Fruit fly (Drosophila melanogaster) whole organism, embryonic: ENCODE data around the gene CG31549.

Experiments used
- Abd-B ChIP-seq: fragments of 200-800 bp; sonication (Bioruptor generic); optimal IDR thresholded peaks from 2 replicates; lab custom pipeline; 2018; ENCODE audit warnings: missing biosample characterization, mild to moderate bottlenecking, missing genetic modification characterization, moderate library complexity
- CG10366 ChIP-seq: fragments of 200-800 bp; sonication (Bioruptor generic); IDR thresholded peaks from 2 replicates; pipeline ENCODE4 v1.3.6; 2022; ENCODE audit warnings: missing biosample characterization, missing genetic modification characterization
- CG10462 ChIP-seq: fragments of 200-800 bp; sonication (Bioruptor generic); optimal IDR thresholded peaks from 2 replicates; lab custom pipeline; 2016; ENCODE audit warnings: missing biosample characterization, missing genetic modification characterization
- CG10654 ChIP-seq: fragments of 200-800 bp; sonication (Bioruptor generic); optimal IDR thresholded peaks from 2 replicates; lab custom pipeline; 2016; ENCODE audit warnings: missing biosample characterization, missing genetic modification characterization
- CG11456 ChIP-seq: fragments of 200-800 bp; sonication (Bioruptor generic); IDR thresholded peaks from 3 replicates; pipeline ENCODE4 v1.3.6; 2022; ENCODE audit warnings: missing biosample characterization, missing genetic modification characterization
- CG11695 ChIP-seq: fragments of 200-800 bp; sonication (Bioruptor generic); IDR thresholded peaks from 3 replicates; pipeline ENCODE4 v1.3.6; 2022; ENCODE audit warnings: missing biosample characterization, missing genetic modification characterization
- CG12071 ChIP-seq: fragments of 200-800 bp; sonication (Bioruptor generic); optimal IDR thresholded peaks from 3 replicates; lab custom pipeline; 2018; ENCODE audit warnings: missing biosample characterization, mild to moderate bottlenecking, missing genetic modification characterization
- CG1233 ChIP-seq: fragments of 200-800 bp; sonication (Bioruptor generic); optimal IDR thresholded peaks from 4 replicates; lab custom pipeline; 2018; ENCODE audit warnings: missing biosample characterization, mild to moderate bottlenecking, missing genetic modification characterization
- CG14860 ChIP-seq: fragments of 200-800 bp; sonication (Bioruptor generic); IDR thresholded peaks from 3 replicates; pipeline ENCODE4 v1.3.6; 2022; ENCODE audit warnings: missing biosample characterization, missing genetic modification characterization; ENCODE audit not compliant: partially characterized antibody
- CG15073 ChIP-seq: fragments of 200-800 bp; sonication (Bioruptor generic); optimal IDR thresholded peaks from 2 replicates; lab custom pipeline; 2016; ENCODE audit warnings: missing biosample characterization, missing genetic modification characterization
- CG15269 ChIP-seq: fragments of 200-800 bp; sonication (Bioruptor generic); optimal IDR thresholded peaks from 2 replicates; lab custom pipeline; 2018; ENCODE audit warnings: missing biosample characterization, mild to moderate bottlenecking, missing genetic modification characterization, moderate library complexity
- CG17612 ChIP-seq: fragments of 200-800 bp; sonication (Bioruptor generic); IDR thresholded peaks from 2 replicates; pipeline ENCODE4 v1.3.6; 2022; ENCODE audit warnings: missing biosample characterization, missing genetic modification characterization
- CG2120 ChIP-seq: fragments of 200-800 bp; sonication (Bioruptor generic); optimal IDR thresholded peaks from 3 replicates; lab custom pipeline; 2016; ENCODE audit warnings: missing biosample characterization, missing genetic modification characterization
- CG2199 ChIP-seq: fragments of 200-800 bp; sonication (Bioruptor generic); IDR thresholded peaks from 3 replicates; pipeline ENCODE4 v1.3.6; 2022; ENCODE audit warnings: missing biosample characterization, missing genetic modification characterization
- CG3065 ChIP-seq: fragments of 200-800 bp; sonication (Bioruptor generic); optimal IDR thresholded peaks from 2 replicates; lab custom pipeline; 2016; ENCODE audit warnings: missing biosample characterization, missing genetic modification characterization
- CG33213 ChIP-seq: fragments of 200-800 bp; sonication (Bioruptor generic); optimal IDR thresholded peaks from 3 replicates; lab custom pipeline; 2016; ENCODE audit warnings: missing biosample characterization, missing genetic modification characterization
- CG34376 ChIP-seq: fragments of 200-800 bp; sonication (Bioruptor generic); optimal IDR thresholded peaks from 2 replicates; lab custom pipeline; 2018; ENCODE audit warnings: missing biosample characterization, mild to moderate bottlenecking, missing genetic modification characterization
- CG4424 ChIP-seq: fragments of 200-800 bp; sonication (Bioruptor generic); optimal IDR thresholded peaks from 3 replicates; lab custom pipeline; 2016; ENCODE audit warnings: missing biosample characterization, missing genetic modification characterization
- CG4820 ChIP-seq: fragments of 200-800 bp; sonication (Bioruptor generic); optimal IDR thresholded peaks from 3 replicates; lab custom pipeline; 2016; ENCODE audit warnings: missing biosample characterization, missing genetic modification characterization
- CG8944 ChIP-seq: fragments of 200-800 bp; sonication (Bioruptor generic); optimal IDR thresholded peaks from 3 replicates; lab custom pipeline; 2016; ENCODE audit warnings: missing biosample characterization, missing genetic modification characterization
- CG9727 ChIP-seq: fragments of 200-800 bp; sonication (Bioruptor generic); optimal IDR thresholded peaks from 3 replicates; lab custom pipeline; 2017; ENCODE audit warnings: missing biosample characterization, mild to moderate bottlenecking, missing genetic modification characterization
- Doc2 ChIP-seq: fragments of 200-800 bp; sonication (Bioruptor generic); IDR thresholded peaks from 2 replicates; pipeline ENCODE4 v1.3.6; 2022; ENCODE audit warnings: missing biosample characterization, missing genetic modification characterization
- Dp ChIP-seq: fragments of 200-800 bp; sonication (Bioruptor generic); optimal IDR thresholded peaks from 2 replicates; lab custom pipeline; 2018; ENCODE audit warnings: missing biosample characterization, mild to moderate bottlenecking, missing genetic modification characterization, moderate library complexity
- E2f1 ChIP-seq: fragments of 200-800 bp; sonication (Bioruptor generic); IDR thresholded peaks from 2 replicates; pipeline ENCODE4 v1.3.6; 2022; ENCODE audit warnings: missing biosample characterization, missing genetic modification characterization
- Eip74EF ChIP-seq, 2 experiments: fragments of 200-800 bp in 1 of 2; fragments of >200 bp in 1 of 2; sonication (Bioruptor generic) in 1 of 2; optimal IDR thresholded peaks; 2 replicates each; lab custom pipeline; 2017 to 2019; ENCODE audit warnings: missing biosample characterization in 2 of 2, missing genetic modification characterization in 2 of 2, mild to moderate bottlenecking in 1 of 2, moderate library complexity in 1 of 2
- HmgD ChIP-seq: fragments of 200-800 bp; sonication (Bioruptor generic); optimal IDR thresholded peaks from 3 replicates; lab custom pipeline; 2016; ENCODE audit warnings: missing biosample characterization, missing genetic modification characterization
- Hmr ChIP-seq: fragments of 200-800 bp; sonication (Bioruptor generic); optimal IDR thresholded peaks from 3 replicates; lab custom pipeline; 2017; ENCODE audit warnings: mild to moderate bottlenecking, missing biosample characterization, missing genetic modification reagents, missing genetic modification characterization
- Kr ChIP-seq: fragments of 200-800 bp; sonication (Bioruptor generic); optimal IDR thresholded peaks from 2 replicates; lab custom pipeline; 2017; ENCODE audit warnings: missing biosample characterization, mild to moderate bottlenecking, missing genetic modification characterization
- NFAT ChIP-seq: fragments of 200-800 bp; sonication (Bioruptor generic); IDR thresholded peaks from 2 replicates; pipeline ENCODE4 v1.3.6; 2022; ENCODE audit warnings: missing biosample characterization, missing genetic modification characterization
- PHDP ChIP-seq: fragments of 200-800 bp; sonication (Bioruptor generic); optimal IDR thresholded peaks from 3 replicates; lab custom pipeline; 2018; ENCODE audit warnings: missing biosample characterization, mild to moderate bottlenecking, missing genetic modification characterization, moderate library complexity
- TFAM ChIP-seq: fragments of 200-800 bp; sonication (Bioruptor generic); optimal IDR thresholded peaks from 2 replicates; lab custom pipeline; 2017; ENCODE audit warnings: missing biosample characterization, missing genetic modification characterization, inconsistent platforms
- Taf1 ChIP-seq: fragments of 200-800 bp; sonication (Bioruptor generic); IDR thresholded peaks from 2 replicates; pipeline ENCODE4 v1.3.6; 2022; ENCODE audit warnings: missing biosample characterization, missing genetic modification characterization
- bsh ChIP-seq, 2 experiments: fragments of 200-800 bp; sonication (Bioruptor generic); optimal IDR thresholded peaks; 2 replicates each; lab custom pipeline; 2017 to 2018; ENCODE audit warnings: mild to moderate bottlenecking in 2 of 2, missing biosample characterization in 2 of 2, missing genetic modification characterization in 2 of 2, moderate library complexity in 1 of 2
- emc ChIP-seq: fragments of 200-800 bp; sonication (Bioruptor generic); optimal IDR thresholded peaks from 2 replicates; lab custom pipeline; 2016; ENCODE audit warnings: missing biosample characterization, missing genetic modification characterization
- fd96Cb ChIP-seq: fragments of 200-800 bp; sonication (Bioruptor generic); optimal IDR thresholded peaks from 2 replicates; lab custom pipeline; 2018; ENCODE audit warnings: missing biosample characterization, mild to moderate bottlenecking, missing genetic modification characterization, moderate library complexity
- fru ChIP-seq: fragments of >200 bp; optimal IDR thresholded peaks from 2 replicates; lab custom pipeline; 2017
- grau ChIP-seq: fragments of 200-800 bp; optimal IDR thresholded peaks from 3 replicates; lab custom pipeline; 2019; ENCODE audit warnings: missing biosample characterization, mild to moderate bottlenecking, missing genetic modification characterization, moderate library complexity
- h ChIP-seq: fragments of >200 bp; optimal IDR thresholded peaks from 2 replicates; lab custom pipeline; 2017
- ham ChIP-seq: fragments of 200-800 bp; sonication (Bioruptor generic); IDR thresholded peaks from 2 replicates; pipeline ENCODE4 v1.3.6; 2022; ENCODE audit warnings: missing biosample characterization, missing genetic modification characterization
- her ChIP-seq: fragments of 200-800 bp; sonication (Bioruptor generic); optimal IDR thresholded peaks from 2 replicates; lab custom pipeline; 2016; ENCODE audit warnings: missing biosample characterization, missing genetic modification characterization
- ind ChIP-seq: fragments of 200-800 bp; sonication (Bioruptor generic); optimal IDR thresholded peaks from 3 replicates; lab custom pipeline; 2016; ENCODE audit warnings: missing biosample characterization, missing genetic modification characterization
- jigr1 ChIP-seq: fragments of 200-800 bp; sonication (Bioruptor generic); IDR thresholded peaks from 3 replicates; pipeline ENCODE4 v1.3.6; 2022; ENCODE audit warnings: missing biosample characterization, missing genetic modification characterization
- lov ChIP-seq, 2 experiments: fragments of 200-800 bp in 1 of 2; fragments of >200 bp in 1 of 2; sonication (Bioruptor generic) in 1 of 2; IDR thresholded peaks in 1 of 2; optimal IDR thresholded peaks in 1 of 2; 2 replicates in 1 of 2; 3 replicates in 1 of 2; pipeline versions ENCODE4 v1.3.6 to Lab custom; 2017 to 2022; ENCODE audit warnings: missing biosample characterization in 1 of 2, missing genetic modification characterization in 1 of 2
- mld ChIP-seq: fragments of 200-800 bp; sonication (Bioruptor generic); IDR thresholded peaks from 3 replicates; pipeline ENCODE4 v1.3.6; 2022; ENCODE audit warnings: missing biosample characterization, missing genetic modification characterization; ENCODE audit not compliant: partially characterized antibody
- otp ChIP-seq: fragments of 200-800 bp; sonication (Bioruptor generic); IDR thresholded peaks from 3 replicates; pipeline ENCODE4, ENCODE4 v1.3.6; 2022; ENCODE audit warnings: missing biosample characterization, missing genetic modification characterization
- pan ChIP-seq, 4 experiments: fragments of >200 bp in 3 of 4; fragments of 200-800 bp in 1 of 4; sonication (Bioruptor generic) in 1 of 4; optimal IDR thresholded peaks in 3 of 4; IDR thresholded peaks in 1 of 4; 2 replicates each; pipeline versions ENCODE4 v1.3.6 to Lab custom; 2017 to 2022; ENCODE audit warnings: missing biosample characterization in 2 of 4, missing genetic modification characterization in 2 of 4, mixed read lengths in 1 of 4
- pnt ChIP-seq: fragments of 200-800 bp; sonication (Bioruptor generic); optimal IDR thresholded peaks from 3 replicates; lab custom pipeline; 2016; ENCODE audit warnings: missing biosample characterization, missing genetic modification characterization
- ro ChIP-seq: fragments of 200-800 bp; sonication (Bioruptor generic); IDR thresholded peaks from 2 replicates; pipeline ENCODE4 v1.3.6; 2022; ENCODE audit warnings: missing biosample characterization, missing genetic modification characterization
- wek ChIP-seq: fragments of 200-800 bp; sonication (Bioruptor generic); optimal IDR thresholded peaks from 3 replicates; lab custom pipeline; 2018; ENCODE audit warnings: missing biosample characterization, mild to moderate bottlenecking, missing genetic modification characterization, moderate library complexity
- zen2 ChIP-seq: fragments of 200-800 bp; sonication (Bioruptor generic); IDR thresholded peaks from 3 replicates; pipeline ENCODE4 v1.3.6; 2022; ENCODE audit warnings: missing biosample characterization, missing genetic modification characterization; ENCODE audit not compliant: partially characterized antibody

Gene CG31549

dm6 chr3R:5654692-5655181 is 22.7 kb downstream of the CG31549 start, which contains the start of the genes elm and MED27 (continued):
- TF ChIP-seq NFAT (GFP tag; lab: Robert Waterston, UW) (peak; percentile 94), Dp (peak; percentile 25), CG15073 (GFP tag; lab: Kevin White, UChicago) (peak; percentile 64), CG3065 (GFP tag; lab: Kevin White, UChicago) (peak; percentile 78), otp (GFP tag; lab: Robert Waterston, UW) (peak; percentile 86), PHDP (tag; lab: Kevin White, UChicago) (peak; percentile 90), HmgD (peak; percentile 85), Abd-B (GFP tag; lab: Kevin White, UChicago) (peak; percentile 97), CG10462 (peak; percentile 88), mld (GFP tag; lab: Robert Waterston, UW) (peak; percentile 72), wek (GFP tag; lab: Kevin White, UChicago) (peak; percentile 0), pan (optimal IDR thresholded peaks at IDR 0.05; lab: Kevin White, UChicago) (no peak), pan (GFP tag; optimal IDR thresholded peaks at IDR 0.05 in 1 of 2, IDR thresholded peaks at IDR 0.05 in 1 of 2) (peak in 1 of 2 experiments; percentile 89), emc (GFP tag; lab: Kevin White, UChicago) (peak; percentile 86), CG33213 (GFP tag; lab: Kevin White, UChicago) (peak; percentile 94), CG2120 (GFP tag; lab: Kevin White, UChicago) (peak; percentile 98), her (GFP tag; lab: Kevin White, UChicago) (peak; percentile 73), pnt (peak; percentile 92), CG34376 (peak; percentile 83), CG10654 (peak; percentile 93), CG11456 (GFP tag; lab: Robert Waterston, UW) (peak; percentile 94), fd96Cb (tag; lab: Kevin White, UChicago) (peak; percentile 88), bsh (GFP tag; optimal IDR thresholded peaks at IDR 0.05; lab: Kevin White, UChicago) (peak; percentile 23 to 92), Taf1 (peak; percentile 90), CG10366 (GFP tag; lab: Robert Waterston, UW) (peak; percentile 92), CG17612 (GFP tag; lab: Robert Waterston, UW) (peak; percentile 68; the same call in 1 of the 2 replicates), Kr (no peak), CG8944 (GFP tag; lab: Kevin White, UChicago) (peak; percentile 95), h (lab: Kevin White, UChicago) (no peak), Eip74EF (GFP tag; optimal IDR thresholded peaks at IDR 0.05; lab: Kevin White, UChicago) (peak in 1 of 2 experiments; percentile 64), CG11695 (GFP tag; lab: Robert Waterston, UW) (peak; percentile 79), CG14860 (GFP tag; lab: Robert Waterston, UW) (peak; percentile 94), grau (tag; lab: Kevin White, UChicago) (peak; percentile 93), E2f1 (peak; percentile 92), CG9727 (GFP tag; lab: Kevin White, UChicago) (peak; percentile 94), Hmr (GFP tag; lab: Kevin White, UChicago) (peak; percentile 93), ind (peak; percentile 95), ham (GFP tag; lab: Robert Waterston, UW) (peak; percentile 80), lov (optimal IDR thresholded peaks at IDR 0.05; lab: Kevin White, UChicago) (no peak), lov (GFP tag; IDR thresholded peaks at IDR 0.05; lab: Robert Waterston, UW) (peak; percentile 68; the same call in 2 of the 3 replicates), TFAM (GFP tag; lab: Kevin White, UChicago) (peak; percentile 62), jigr1 (GFP tag; lab: Robert Waterston, UW) (peak; percentile 93), CG15269 (tag; lab: Kevin White, UChicago) (peak; percentile 90), CG1233 (peak; percentile 87), fru (lab: Kevin White, UChicago) (no peak), CG2199 (GFP tag; lab: Robert Waterston, UW) (0 out of 3 replicates have a peak, but pooled peaks have one; percentile 67), CG12071 (GFP tag; lab: Kevin White, UChicago) (peak; percentile 15), ro (GFP tag; lab: Robert Waterston, UW) (peak; percentile 87), CG4820 (GFP tag; lab: Kevin White, UChicago) (peak; percentile 91), zen2 (GFP tag; lab: Robert Waterston, UW) (peak; percentile 68; the same call in 1 of the 3 replicates), Doc2 (GFP tag; lab: Robert Waterston, UW) (peak; percentile 72), CG4424 (GFP tag; lab: Kevin White, UChicago) (peak; percentile 95)
